Worm (Caenorhabditis elegans): ENCODE results near the gene txdc-17.

DNA sequence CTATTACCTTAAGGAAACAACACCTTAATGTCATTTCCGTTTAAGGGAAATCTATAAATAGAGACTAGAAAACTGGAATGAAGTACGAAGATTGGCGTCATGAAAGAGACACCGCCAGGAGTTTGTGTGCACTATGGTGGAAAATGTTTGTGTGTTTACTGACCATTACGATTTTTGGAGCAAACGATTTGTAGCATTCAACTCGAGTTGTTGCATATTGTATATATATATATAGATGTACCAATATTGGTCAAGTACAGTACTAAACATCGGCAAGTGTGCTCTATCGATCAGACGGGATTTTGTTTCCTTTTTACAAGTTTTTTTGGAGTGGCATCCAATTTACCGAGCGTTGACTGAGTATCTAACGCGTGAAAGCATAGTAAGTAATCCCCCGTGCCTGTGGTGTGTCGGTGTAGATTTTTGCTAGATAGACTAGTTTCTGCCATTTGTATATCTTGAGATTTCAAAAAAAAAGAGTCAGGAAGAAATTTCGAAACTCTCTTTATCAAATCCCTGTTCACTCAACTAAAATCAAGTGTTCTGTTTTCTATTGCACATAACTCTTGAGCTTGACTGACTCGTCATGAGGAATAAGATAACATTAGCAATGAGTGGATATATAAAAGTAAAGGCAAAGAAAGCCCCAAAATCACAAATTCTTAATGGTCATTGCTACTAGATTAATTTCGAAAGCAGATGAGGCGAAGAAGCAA is 32.5 kb upstream of the txdc-17 start, which contains the start of the genes twk-45 and Y71H2AM.25:
- TF ChIP-seq ztf-23 (GFP tag; IDR thresholded peaks at IDR 0.05) (no peak), tab-1 (GFP tag; IDR thresholded peaks at IDR 0.05) (no peak), cog-1 (tag; optimal IDR thresholded peaks at IDR 0.05) (no peak), med-1 (GFP tag; optimal IDR thresholded peaks at IDR 0.05; ENCODE audit: insufficient read depth) (no peak), flt-1 (GFP tag; IDR thresholded peaks at IDR 0.05) (no peak), ztf-29 (GFP tag; IDR thresholded peaks at IDR 0.05) (no peak)
